Worm (Caenorhabditis elegans) whole organism, L2 larva: ENCODE data around the gene clec-82.
"Not testable (repeated sequence)": the region's sequence is repeated elsewhere in the genome, so short reads cannot be mapped to it uniquely, and the experiment has no call there.

Experiments
- C34F6.9 ChIP-seq: fragments of 150-350 bp; optimal IDR thresholded peaks from 2 replicates; lab custom pipeline; 2014; ENCODE audit warnings: missing biosample characterization, missing genetic modification characterization
- F13H6.1 ChIP-seq: sonication (generic microtip); optimal IDR thresholded peaks from 2 replicates; lab custom pipeline; 2016; ENCODE audit warnings: missing genetic modification characterization, missing compliant biosample characterization
- R02D3.7 ChIP-seq: fragments of 150-350 bp; optimal IDR thresholded peaks from 2 replicates; lab custom pipeline; 2014; ENCODE audit warnings: missing biosample characterization, missing genetic modification characterization
- Y55F3AM.14 ChIP-seq: fragments of 200-800 bp; sonication (Bioruptor generic); optimal IDR thresholded peaks from 2 replicates; lab custom pipeline; 2018; ENCODE audit warnings: mild to moderate bottlenecking, missing genetic modification characterization, missing compliant biosample characterization
- aly-2 ChIP-seq: fragments of 150-350 bp; optimal IDR thresholded peaks from 2 replicates; lab custom pipeline; 2014; ENCODE audit warnings: missing biosample characterization, missing genetic modification characterization
- ama-1 ChIP-seq: fragments of 150-350 bp; optimal IDR thresholded peaks from 2 replicates; lab custom pipeline; 2018; ENCODE audit warnings: inconsistent platforms
- blmp-1 ChIP-seq: sonication (generic microtip); optimal IDR thresholded peaks from 2 replicates; lab custom pipeline; 2017; ENCODE audit warnings: missing genetic modification characterization, mild to moderate bottlenecking, missing compliant biosample characterization, antibody characterized with exemption, moderate library complexity; ENCODE audit not compliant: insufficient read depth
- ceh-16 ChIP-seq: fragments of 150-350 bp; optimal IDR thresholded peaks from 2 replicates; lab custom pipeline; 2014; ENCODE audit warnings: missing biosample characterization, missing genetic modification characterization
- ceh-82 ChIP-seq: fragments of 150-350 bp; optimal IDR thresholded peaks from 2 replicates; lab custom pipeline; 2014; ENCODE audit warnings: missing biosample characterization, missing genetic modification characterization
- crh-2 ChIP-seq: sonication (generic microtip); optimal IDR thresholded peaks from 2 replicates; lab custom pipeline; 2017; ENCODE audit warnings: missing biosample characterization, missing genetic modification characterization
- egl-27 ChIP-seq: sonication (generic microtip); optimal IDR thresholded peaks from 3 replicates; lab custom pipeline; 2017; ENCODE audit warnings: missing biosample characterization, missing genetic modification reagents, missing genetic modification characterization
- elt-1 ChIP-seq: fragments of 150-350 bp; optimal IDR thresholded peaks from 2 replicates; lab custom pipeline; 2014; ENCODE audit warnings: missing biosample characterization, missing genetic modification characterization
- elt-3 ChIP-seq: sonication (generic microtip); optimal IDR thresholded peaks from 2 replicates; lab custom pipeline; 2017; ENCODE audit warnings: missing biosample characterization, missing genetic modification characterization
- fos-1 ChIP-seq: fragments of 150-350 bp; optimal IDR thresholded peaks from 2 replicates; lab custom pipeline; 2014; ENCODE audit warnings: missing biosample characterization, missing genetic modification characterization
- gmeb-1 ChIP-seq: fragments of 150-350 bp; optimal IDR thresholded peaks from 2 replicates; lab custom pipeline; 2014; ENCODE audit warnings: missing biosample characterization, missing genetic modification characterization
- lin-11 ChIP-seq: fragments of 150-350 bp; sonication (generic microtip); optimal IDR thresholded peaks from 2 replicates; lab custom pipeline; 2014; ENCODE audit warnings: missing biosample characterization, missing genetic modification characterization, inconsistent platforms, mixed read lengths
- lin-13 ChIP-seq: fragments of 150-350 bp; optimal IDR thresholded peaks from 2 replicates; lab custom pipeline; 2014; ENCODE audit warnings: missing biosample characterization, missing genetic modification reagents, missing genetic modification characterization
- lin-39 ChIP-seq: fragments of 150-350 bp; optimal IDR thresholded peaks from 2 replicates; lab custom pipeline; 2014; ENCODE audit warnings: missing biosample characterization, missing genetic modification reagents, missing genetic modification characterization
- lsy-2 ChIP-seq, 2 experiments: fragments of 150-350 bp in 1 of 2; sonication (generic microtip) in 1 of 2; optimal IDR thresholded peaks; 2 replicates each; lab custom pipeline; 2014 to 2017; ENCODE audit warnings: missing biosample characterization in 2 of 2, missing genetic modification characterization in 2 of 2
- mab-5 ChIP-seq: fragments of 150-350 bp; optimal IDR thresholded peaks from 2 replicates; lab custom pipeline; 2014; ENCODE audit warnings: missing biosample characterization, missing genetic modification characterization
- mbf-1 ChIP-seq: sonication (generic microtip); optimal IDR thresholded peaks from 2 replicates; lab custom pipeline; 2017; ENCODE audit warnings: missing biosample characterization, missing genetic modification characterization
- mdl-1 ChIP-seq, 2 experiments: fragments of 150-350 bp in 1 of 2; sonication (generic microtip) in 1 of 2; optimal IDR thresholded peaks; 2 replicates each; lab custom pipeline; 2017; ENCODE audit warnings: missing biosample characterization in 2 of 2, missing genetic modification characterization in 2 of 2
- nhr-10 ChIP-seq: sonication (generic microtip); optimal IDR thresholded peaks from 2 replicates; lab custom pipeline; 2017; ENCODE audit warnings: missing biosample characterization, missing genetic modification characterization
- nhr-11 ChIP-seq: fragments of 150-350 bp; optimal IDR thresholded peaks from 2 replicates; lab custom pipeline; 2014; ENCODE audit warnings: missing biosample characterization, missing genetic modification characterization
- nhr-12 ChIP-seq: fragments of 150-350 bp; optimal IDR thresholded peaks from 2 replicates; lab custom pipeline; 2014; ENCODE audit warnings: missing biosample characterization, missing genetic modification characterization
- nhr-129 ChIP-seq: fragments of 150-350 bp; optimal IDR thresholded peaks from 2 replicates; lab custom pipeline; 2014; ENCODE audit warnings: missing biosample characterization, missing genetic modification characterization
- nhr-21 ChIP-seq: fragments of 150-350 bp; optimal IDR thresholded peaks from 2 replicates; lab custom pipeline; 2014; ENCODE audit warnings: missing biosample characterization, missing genetic modification characterization
- nhr-23 ChIP-seq: fragments of 150-350 bp; optimal IDR thresholded peaks from 2 replicates; lab custom pipeline; 2014; ENCODE audit warnings: missing biosample characterization, missing genetic modification reagents, missing genetic modification characterization
- nhr-237 ChIP-seq: fragments of 150-350 bp; optimal IDR thresholded peaks from 2 replicates; lab custom pipeline; 2014; ENCODE audit warnings: missing biosample characterization, missing genetic modification characterization
- nhr-25 ChIP-seq: fragments of 150-350 bp; sonication (generic microtip); optimal IDR thresholded peaks from 3 replicates; lab custom pipeline; 2014; ENCODE audit warnings: missing biosample characterization, missing genetic modification characterization
- nhr-6 ChIP-seq: fragments of 150-350 bp; optimal IDR thresholded peaks from 2 replicates; lab custom pipeline; 2014; ENCODE audit warnings: missing biosample characterization, missing genetic modification characterization
- nhr-77 ChIP-seq: fragments of 150-350 bp; optimal IDR thresholded peaks from 2 replicates; lab custom pipeline; 2014; ENCODE audit warnings: missing biosample characterization, missing genetic modification characterization
- sem-4 ChIP-seq: fragments of 150-350 bp; optimal IDR thresholded peaks from 2 replicates; lab custom pipeline; 2014; ENCODE audit warnings: missing biosample characterization, missing genetic modification reagents, missing genetic modification characterization
- sma-9 ChIP-seq, 2 experiments: fragments of 150-350 bp in 1 of 2; sonication (generic microtip) in 1 of 2; optimal IDR thresholded peaks; 2 replicates each; lab custom pipeline; 2014 to 2016; ENCODE audit warnings: missing genetic modification characterization in 2 of 2, mild to moderate bottlenecking in 1 of 2, missing biosample characterization in 1 of 2, missing compliant biosample characterization in 1 of 2, missing genetic modification reagents in 1 of 2, moderate library complexity in 1 of 2
- snpc-4 ChIP-seq: fragments of 150-350 bp; optimal IDR thresholded peaks from 2 replicates; lab custom pipeline; 2014; ENCODE audit warnings: missing biosample characterization, missing genetic modification characterization
- unc-39 ChIP-seq: fragments of 150-350 bp; optimal IDR thresholded peaks from 2 replicates; lab custom pipeline; 2014; ENCODE audit warnings: missing biosample characterization, missing genetic modification characterization
- unc-55 ChIP-seq: fragments of 150-350 bp; sonication (generic microtip); optimal IDR thresholded peaks from 3 replicates; lab custom pipeline; 2014; ENCODE audit warnings: missing biosample characterization, missing genetic modification reagents, missing genetic modification characterization
- unc-62 ChIP-seq: fragments of 150-350 bp; optimal IDR thresholded peaks from 2 replicates; lab custom pipeline; 2014; ENCODE audit warnings: missing biosample characterization, missing genetic modification reagents, missing genetic modification characterization
- zag-1 ChIP-seq: fragments of 150-350 bp; optimal IDR thresholded peaks from 2 replicates; lab custom pipeline; 2014; ENCODE audit warnings: missing biosample characterization, missing genetic modification characterization
- ztf-1 ChIP-seq: fragments of 200-800 bp; sonication (Bioruptor generic); conservative IDR thresholded peaks from 2 replicates; pipeline ENCODE4 v1.3.6; 2022; ENCODE audit warnings: missing genetic modification characterization, missing compliant biosample characterization
- ztf-11 ChIP-seq: sonication (generic microtip); optimal IDR thresholded peaks from 2 replicates; lab custom pipeline; 2017; ENCODE audit warnings: missing biosample characterization, missing genetic modification characterization
- ztf-4 ChIP-seq: fragments of 150-350 bp; optimal IDR thresholded peaks from 2 replicates; lab custom pipeline; 2014; ENCODE audit warnings: missing biosample characterization, missing genetic modification characterization

Gene clec-82

ce11 chrIV:2835364-2835763, at the start of gene clec-82:
Gene clec-82, plus strand, starts transcription at chrIV:2835664.
- TF ChIP-seq gmeb-1 (tag; lab: Kevin White, UChicago), result no peak
- TF ChIP-seq unc-62 (GFP tag; lab: Kevin White, UChicago), result no peak
- TF ChIP-seq ztf-11 (tag; lab: Kevin White, UChicago), result no peak
- TF ChIP-seq F13H6.1 (tag; lab: Kevin White, UChicago), result no peak
- TF ChIP-seq mab-5 (tag; lab: Kevin White, UChicago), result no peak
- TF ChIP-seq C34F6.9 (tag; lab: Kevin White, UChicago), result no peak
- TF ChIP-seq nhr-23, result no peak
- TF ChIP-seq Y55F3AM.14, result no peak
- no peak for TF ChIP-seq fos-1 (tag; lab: Kevin White, UChicago)
- TF ChIP-seq nhr-10 (tag; lab: Kevin White, UChicago), result no peak
- TF ChIP-seq nhr-11 (tag; lab: Kevin White, UChicago), result no peak

ce11 chrIV:2788389-2788788, 47.1 kb upstream of the clec-82 start, which contains the start of gene atln-1:
Gene atln-1, plus strand, starts transcription at chrIV:2788689.
- TF ChIP-seq lin-11 (tag; lab: Kevin White, UChicago); ztf-1 (GFP tag; lab: Robert Waterston, UW); mbf-1 (tag; lab: Kevin White, UChicago): not testable (repeated sequence)
- TF ChIP-seq, all 48 proteins: peak for 0; not testable (repeated sequence) for 48

- TF ChIP-seq sem-4 (tag; lab: Kevin White, UChicago) (no peak), nhr-237 (tag; lab: Kevin White, UChicago) (no peak), unc-39 (tag; lab: Kevin White, UChicago) (no peak), unc-55 (no peak), lsy-2 (tag; optimal IDR thresholded peaks at IDR 0.05; lab: Kevin White, UChicago) (no peak), lin-13 (no peak), nhr-12 (tag; lab: Kevin White, UChicago) (no peak), lin-11 (tag; lab: Kevin White, UChicago) (no peak), unc-62 (GFP tag; lab: Kevin White, UChicago) (no peak), egl-27 (no peak), ama-1 (lab: Kevin White, UChicago) (no peak), R02D3.7 (tag; lab: Kevin White, UChicago) (no peak), sma-9 (GFP tag; optimal IDR thresholded peaks at IDR 0.05; lab: Kevin White, UChicago) (no peak), sma-9 (tag; optimal IDR thresholded peaks at IDR 0.05; lab: Kevin White, UChicago) (no peak), mbf-1 (tag; lab: Kevin White, UChicago) (no peak), nhr-21 (tag; lab: Kevin White, UChicago) (no peak), aly-2 (tag; lab: Kevin White, UChicago) (no peak), ceh-82 (tag; lab: Kevin White, UChicago) (no peak), snpc-4 (tag; lab: Kevin White, UChicago) (no peak), nhr-23 (no peak), mdl-1 (tag; optimal IDR thresholded peaks at IDR 0.05; lab: Kevin White, UChicago) (no peak)
- TF ChIP-seq, all 48 proteins: peak for 0
Measured at ce11 chrIV:2793956-2794355, 41.5 kb upstream of the clec-82 start.

ce11 chrIV:2798339-2798738, 37.1 kb upstream of the clec-82 start, which contains the start of gene Y54G2A.52:
Gene Y54G2A.52, minus strand, starts transcription at chrIV:2798686.
- TF ChIP-seq nhr-25 (no peak), crh-2 (tag; lab: Kevin White, UChicago) (peak; percentile 36), ztf-1 (GFP tag; lab: Robert Waterston, UW) (no peak), sem-4 (tag; lab: Kevin White, UChicago) (no peak), elt-3 (tag; lab: Kevin White, UChicago) (no peak), nhr-21 (tag; lab: Kevin White, UChicago) (no peak), nhr-237 (tag; lab: Kevin White, UChicago) (no peak), nhr-6 (no peak), nhr-10 (tag; lab: Kevin White, UChicago) (no peak), zag-1 (tag; lab: Kevin White, UChicago) (no peak), lsy-2 (tag; optimal IDR thresholded peaks at IDR 0.05; lab: Kevin White, UChicago) (no peak), F13H6.1 (tag; lab: Kevin White, UChicago) (no peak), lin-39 (no peak), mdl-1 (tag; optimal IDR thresholded peaks at IDR 0.05; lab: Kevin White, UChicago) (no peak), C34F6.9 (tag; lab: Kevin White, UChicago) (no peak), ztf-4 (tag; lab: Kevin White, UChicago) (no peak), fos-1 (tag; lab: Kevin White, UChicago) (peak; percentile 79), blmp-1 (tag; lab: Kevin White, UChicago) (no peak), ama-1 (lab: Kevin White, UChicago) (no peak), elt-1 (no peak), nhr-77 (no peak), nhr-129 (tag; lab: Kevin White, UChicago) (peak; percentile 11), gmeb-1 (tag; lab: Kevin White, UChicago) (peak; percentile 7), ceh-16 (tag; lab: Kevin White, UChicago) (no peak), aly-2 (tag; lab: Kevin White, UChicago) (no peak)
